Worm (Caenorhabditis elegans) whole organism, L2 larva: ENCODE measurements around the gene T14G12.11.

Source experiments
- C34F6.9 ChIP-seq: fragments of 150-350 bp; optimal IDR thresholded peaks from 2 replicates; lab custom pipeline; 2014; ENCODE audit warnings: missing biosample characterization, missing genetic modification characterization
- blmp-1 ChIP-seq: sonication (generic microtip); optimal IDR thresholded peaks from 2 replicates; lab custom pipeline; 2017; ENCODE audit warnings: missing genetic modification characterization, mild to moderate bottlenecking, missing compliant biosample characterization, antibody characterized with exemption, moderate library complexity; ENCODE audit not compliant: insufficient read depth
- ceh-16 ChIP-seq: fragments of 150-350 bp; optimal IDR thresholded peaks from 2 replicates; lab custom pipeline; 2014; ENCODE audit warnings: missing biosample characterization, missing genetic modification characterization
- crh-2 ChIP-seq: sonication (generic microtip); optimal IDR thresholded peaks from 2 replicates; lab custom pipeline; 2017; ENCODE audit warnings: missing biosample characterization, missing genetic modification characterization
- fos-1 ChIP-seq: fragments of 150-350 bp; optimal IDR thresholded peaks from 2 replicates; lab custom pipeline; 2014; ENCODE audit warnings: missing biosample characterization, missing genetic modification characterization
- gmeb-1 ChIP-seq: fragments of 150-350 bp; optimal IDR thresholded peaks from 2 replicates; lab custom pipeline; 2014; ENCODE audit warnings: missing biosample characterization, missing genetic modification characterization
- lin-39 ChIP-seq: fragments of 150-350 bp; optimal IDR thresholded peaks from 2 replicates; lab custom pipeline; 2014; ENCODE audit warnings: missing biosample characterization, missing genetic modification reagents, missing genetic modification characterization
- nhr-10 ChIP-seq: sonication (generic microtip); optimal IDR thresholded peaks from 2 replicates; lab custom pipeline; 2017; ENCODE audit warnings: missing biosample characterization, missing genetic modification characterization
- nhr-23 ChIP-seq: fragments of 150-350 bp; optimal IDR thresholded peaks from 2 replicates; lab custom pipeline; 2014; ENCODE audit warnings: missing biosample characterization, missing genetic modification reagents, missing genetic modification characterization
- nhr-237 ChIP-seq: fragments of 150-350 bp; optimal IDR thresholded peaks from 2 replicates; lab custom pipeline; 2014; ENCODE audit warnings: missing biosample characterization, missing genetic modification characterization
- sma-3 ChIP-seq: sonication (generic microtip); optimal IDR thresholded peaks from 2 replicates; lab custom pipeline; 2016; ENCODE audit warnings: missing genetic modification reagents, missing genetic modification characterization, missing compliant biosample characterization
- sma-9 ChIP-seq, 2 experiments: fragments of 150-350 bp in 1 of 2; sonication (generic microtip) in 1 of 2; optimal IDR thresholded peaks; 2 replicates each; lab custom pipeline; 2014 to 2016; ENCODE audit warnings: missing genetic modification characterization in 2 of 2, mild to moderate bottlenecking in 1 of 2, missing biosample characterization in 1 of 2, missing compliant biosample characterization in 1 of 2, missing genetic modification reagents in 1 of 2, moderate library complexity in 1 of 2
- unc-62 ChIP-seq: fragments of 150-350 bp; optimal IDR thresholded peaks from 2 replicates; lab custom pipeline; 2014; ENCODE audit warnings: missing biosample characterization, missing genetic modification reagents, missing genetic modification characterization
- ztf-11 ChIP-seq: sonication (generic microtip); optimal IDR thresholded peaks from 2 replicates; lab custom pipeline; 2017; ENCODE audit warnings: missing biosample characterization, missing genetic modification characterization

The T14G12.11 gene

ce11 chrX:3714797-3715196, 47.5 kb downstream of the T14G12.11 start, which contains the start of gene C01C4.2:
Gene C01C4.2, plus strand, starts transcription at chrX:3715097.
- TF ChIP-seq blmp-1 (tag; lab: Kevin White, UChicago) = no peak
- TF ChIP-seq crh-2 = no peak
- no peak for TF ChIP-seq fos-1 (tag; lab: Kevin White, UChicago)
- TF ChIP-seq nhr-23 (tag; lab: Kevin White, UChicago) = no peak
- no peak for TF ChIP-seq sma-3 (GFP tag; lab: Kevin White, UChicago)
- no peak for TF ChIP-seq C34F6.9 (tag; lab: Kevin White, UChicago)
- TF ChIP-seq ceh-16 (tag; lab: Kevin White, UChicago) = no peak
- TF ChIP-seq gmeb-1 (tag; lab: Kevin White, UChicago) = no peak
- TF ChIP-seq lin-39 (tag; lab: Kevin White, UChicago) = no peak
- TF ChIP-seq nhr-237 (tag; lab: Kevin White, UChicago) = no peak
- TF ChIP-seq unc-62 (GFP tag; lab: Kevin White, UChicago) = no peak
- TF ChIP-seq nhr-10 (tag; lab: Kevin White, UChicago) = no peak
- no peak for TF ChIP-seq ztf-11

- peak; percentile 55 for TF ChIP-seq sma-9 (GFP tag; optimal IDR thresholded peaks at IDR 0.05; lab: Kevin White, UChicago)
- TF ChIP-seq sma-9 (tag; optimal IDR thresholded peaks at IDR 0.05; lab: Kevin White, UChicago) = no peak
- TF ChIP-seq ceh-16 (tag; lab: Kevin White, UChicago) = no peak
Observed at ce11 chrX:3711581-3712101, 50.7 kb downstream of the T14G12.11 start.
